Fruit fly (Drosophila melanogaster) whole organism, embryonic: ENCODE results near the gene Acn.
A peak's percentile ranks its signal among the peaks of the same experiment; 100 is the strongest.

Experiments used
- ATbp ChIP-seq: fragments of 200-800 bp; sonication (Bioruptor generic); optimal IDR thresholded peaks from 2 replicates; lab custom pipeline; 2017; ENCODE audit warnings: missing biosample characterization, mild to moderate bottlenecking, missing genetic modification characterization, missing genetic modification reagents
- Ada2b ChIP-seq: fragments of 200-800 bp; sonication (Bioruptor generic); IDR thresholded peaks from 2 replicates; pipeline ENCODE4 v1.3.6; 2022; ENCODE audit warnings: missing biosample characterization, missing genetic modification characterization
- Awh ChIP-seq: fragments of 200-800 bp; sonication (Bioruptor generic); IDR thresholded peaks from 2 replicates; pipeline ENCODE4, ENCODE4 v1.3.6; 2022; ENCODE audit warnings: missing biosample characterization, missing genetic modification characterization
- CG10543 ChIP-seq: fragments of 200-800 bp; sonication (Bioruptor generic); optimal IDR thresholded peaks from 3 replicates; lab custom pipeline; 2017; ENCODE audit warnings: missing biosample characterization, mild to moderate bottlenecking, missing genetic modification characterization, moderate library complexity
- CG10959 ChIP-seq: fragments of 200-800 bp; sonication (Bioruptor generic); IDR thresholded peaks from 2 replicates; pipeline ENCODE4 v1.3.6; 2022; ENCODE audit warnings: missing biosample characterization, missing genetic modification characterization
- CG13894 ChIP-seq: fragments of 200-800 bp; sonication (Bioruptor generic); optimal IDR thresholded peaks from 3 replicates; lab custom pipeline; 2018; ENCODE audit warnings: missing biosample characterization, mild to moderate bottlenecking, missing genetic modification characterization, moderate library complexity
- CG15514 ChIP-seq: fragments of 200-800 bp; sonication (Bioruptor generic); optimal IDR thresholded peaks from 3 replicates; lab custom pipeline; 2017; ENCODE audit warnings: missing biosample characterization, missing genetic modification characterization, mild to moderate bottlenecking, moderate library complexity, missing genetic modification reagents
- CG18476 ChIP-seq: fragments of 200-800 bp; sonication (Bioruptor generic); optimal IDR thresholded peaks from 2 replicates; lab custom pipeline; 2016; ENCODE audit warnings: missing biosample characterization, mild to moderate bottlenecking, missing genetic modification characterization
- CG18764 ChIP-seq: fragments of 200-800 bp; sonication (Bioruptor generic); optimal IDR thresholded peaks from 3 replicates; lab custom pipeline; 2016; ENCODE audit warnings: missing biosample characterization, missing genetic modification characterization
- CG2199 ChIP-seq: fragments of 200-800 bp; sonication (Bioruptor generic); IDR thresholded peaks from 3 replicates; pipeline ENCODE4 v1.3.6; 2022; ENCODE audit warnings: missing biosample characterization, missing genetic modification characterization
- CG31441 ChIP-seq: fragments of 200-800 bp; sonication (Bioruptor generic); IDR thresholded peaks from 2 replicates; pipeline ENCODE4 v1.3.6; 2022; ENCODE audit warnings: missing biosample characterization, missing genetic modification characterization
- CG3163 ChIP-seq: fragments of 200-800 bp; sonication (Bioruptor generic); optimal IDR thresholded peaks from 3 replicates; lab custom pipeline; 2016; ENCODE audit warnings: missing biosample characterization, missing genetic modification characterization
- CG34422 ChIP-seq: fragments of 200-800 bp; sonication (Bioruptor generic); IDR thresholded peaks from 3 replicates; pipeline ENCODE4 v1.3.6; 2022; ENCODE audit warnings: missing biosample characterization, missing genetic modification characterization
- CG4730 ChIP-seq: fragments of 200-800 bp; sonication (Bioruptor generic); IDR thresholded peaks from 2 replicates; pipeline ENCODE4 v1.3.6; 2022; ENCODE audit warnings: missing biosample characterization, missing genetic modification characterization
- CG6175 ChIP-seq: fragments of 200-800 bp; sonication (Bioruptor generic); IDR thresholded peaks from 3 replicates; pipeline ENCODE4 v1.3.6; 2022; ENCODE audit warnings: missing biosample characterization, missing genetic modification characterization
- CG6765 ChIP-seq: fragments of 200-800 bp; sonication (Bioruptor generic); optimal IDR thresholded peaks from 3 replicates; lab custom pipeline; 2017; ENCODE audit warnings: missing biosample characterization, mild to moderate bottlenecking, missing genetic modification characterization
- CG7786 ChIP-seq: fragments of 200-800 bp; sonication (Bioruptor generic); optimal IDR thresholded peaks from 2 replicates; lab custom pipeline; 2016; ENCODE audit warnings: missing biosample characterization, missing genetic modification characterization
- CG9437 ChIP-seq: fragments of 200-800 bp; sonication (Bioruptor generic); optimal IDR thresholded peaks from 2 replicates; lab custom pipeline; 2018; ENCODE audit warnings: missing biosample characterization, mild to moderate bottlenecking, missing genetic modification characterization
- CG9727 ChIP-seq: fragments of 200-800 bp; sonication (Bioruptor generic); optimal IDR thresholded peaks from 3 replicates; lab custom pipeline; 2017; ENCODE audit warnings: missing biosample characterization, mild to moderate bottlenecking, missing genetic modification characterization
- CG9932 ChIP-seq: fragments of 200-800 bp; sonication (Bioruptor generic); IDR thresholded peaks from 2 replicates; pipeline ENCODE4 v1.3.6; 2022; ENCODE audit warnings: missing biosample characterization, missing genetic modification characterization
- CHES-1-like ChIP-seq: fragments of 200-800 bp; sonication (Bioruptor generic); optimal IDR thresholded peaks from 2 replicates; lab custom pipeline; 2016; ENCODE audit warnings: missing biosample characterization, missing genetic modification characterization
- Dp ChIP-seq: fragments of 200-800 bp; sonication (Bioruptor generic); optimal IDR thresholded peaks from 2 replicates; lab custom pipeline; 2018; ENCODE audit warnings: missing biosample characterization, mild to moderate bottlenecking, missing genetic modification characterization, moderate library complexity
- ERR ChIP-seq: fragments of 200-800 bp; sonication (Bioruptor generic); optimal IDR thresholded peaks from 2 replicates; lab custom pipeline; 2016; ENCODE audit warnings: missing biosample characterization, missing genetic modification characterization
- Fer2 ChIP-seq: fragments of 200-800 bp; sonication (Bioruptor generic); optimal IDR thresholded peaks from 2 replicates; lab custom pipeline; 2018; ENCODE audit warnings: missing biosample characterization, mild to moderate bottlenecking, missing genetic modification characterization, moderate library complexity
- GATAe ChIP-seq: fragments of 200-800 bp; sonication (Bioruptor generic); conservative IDR thresholded peaks from 2 replicates; pipeline ENCODE4 v1.3.6; 2022; ENCODE audit warnings: missing biosample characterization, missing genetic modification characterization
- Hsf ChIP-seq: fragments of 200-800 bp; sonication (Bioruptor generic); optimal IDR thresholded peaks from 3 replicates; lab custom pipeline; 2016; ENCODE audit warnings: missing biosample characterization, missing genetic modification characterization
- Jarid2 ChIP-seq: fragments of 200-800 bp; sonication (Bioruptor generic); optimal IDR thresholded peaks from 3 replicates; lab custom pipeline; 2017; ENCODE audit warnings: mild to moderate bottlenecking, missing biosample characterization, missing genetic modification reagents, missing genetic modification characterization
- MESR4 ChIP-seq: fragments of 200-800 bp; sonication (Bioruptor generic); optimal IDR thresholded peaks from 2 replicates; lab custom pipeline; 2018; ENCODE audit warnings: missing biosample characterization, mild to moderate bottlenecking, missing genetic modification characterization, moderate library complexity
- Med ChIP-seq: fragments of 200-800 bp; sonication (Bioruptor generic); peaks from one replicate; lab custom pipeline; 2016; ENCODE audit warnings: missing biosample characterization, missing genetic modification characterization, mild to moderate bottlenecking, inconsistent platforms, moderate library complexity
- Opbp ChIP-seq: fragments of 200-800 bp; sonication (Bioruptor generic); IDR thresholded peaks from 3 replicates; pipeline ENCODE4 v1.3.6; 2022; ENCODE audit warnings: missing biosample characterization, missing genetic modification characterization; ENCODE audit not compliant: partially characterized antibody
- Xbp1 ChIP-seq: fragments of 200-800 bp; sonication (Bioruptor generic); optimal IDR thresholded peaks from 3 replicates; lab custom pipeline; 2016; ENCODE audit warnings: missing biosample characterization, mild to moderate bottlenecking, missing genetic modification characterization
- YL-1 ChIP-seq: fragments of 200-800 bp; sonication (Bioruptor generic); optimal IDR thresholded peaks from 3 replicates; lab custom pipeline; 2017; ENCODE audit warnings: missing biosample characterization, mild to moderate bottlenecking, missing genetic modification characterization
- bcd ChIP-seq: fragments of 200-800 bp; sonication (Bioruptor generic); optimal IDR thresholded peaks from 2 replicates; lab custom pipeline; 2017; ENCODE audit warnings: missing biosample characterization, mild to moderate bottlenecking, missing genetic modification characterization
- bigmax ChIP-seq: fragments of 200-800 bp; sonication (Bioruptor generic); optimal IDR thresholded peaks from 2 replicates; lab custom pipeline; 2018; ENCODE audit warnings: missing biosample characterization, mild to moderate bottlenecking, missing genetic modification characterization
- chif ChIP-seq, 2 experiments: fragments of 200-800 bp; sonication (Bioruptor generic); optimal IDR thresholded peaks; 3 replicates each; lab custom pipeline; 2016; ENCODE audit warnings: missing biosample characterization in 2 of 2, missing genetic modification characterization in 2 of 2
- dmrt11E ChIP-seq: fragments of 200-800 bp; sonication (Bioruptor generic); optimal IDR thresholded peaks from 3 replicates; lab custom pipeline; 2018; ENCODE audit warnings: missing biosample characterization, mild to moderate bottlenecking, missing genetic modification characterization, moderate library complexity
- gce ChIP-seq: fragments of 200-800 bp; sonication (Bioruptor generic); IDR thresholded peaks from 3 replicates; pipeline ENCODE4 v1.3.6; 2022; ENCODE audit warnings: missing biosample characterization, missing genetic modification characterization
- gcm ChIP-seq: fragments of 200-800 bp; sonication (Bioruptor generic); optimal IDR thresholded peaks from 2 replicates; lab custom pipeline; 2019; ENCODE audit warnings: missing biosample characterization, mild to moderate bottlenecking, missing genetic modification characterization, moderate library complexity
- gfzf ChIP-seq: fragments of 200-800 bp; sonication (Bioruptor generic); optimal IDR thresholded peaks from 2 replicates; lab custom pipeline; 2016; ENCODE audit warnings: missing biosample characterization, mild to moderate bottlenecking, missing genetic modification characterization, moderate library complexity
- gsb-n ChIP-seq: fragments of 200-800 bp; sonication (Bioruptor generic); optimal IDR thresholded peaks from 3 replicates; lab custom pipeline; 2018; ENCODE audit warnings: missing biosample characterization, mild to moderate bottlenecking, missing genetic modification characterization
- hth ChIP-seq: fragments of >200 bp; optimal IDR thresholded peaks from 2 replicates; lab custom pipeline; 2017; ENCODE audit warnings: inconsistent platforms
- onecut ChIP-seq: fragments of 200-800 bp; sonication (Bioruptor generic); IDR thresholded peaks from 2 replicates; pipeline ENCODE4 v1.3.6; 2022; ENCODE audit warnings: missing biosample characterization, missing genetic modification characterization
- pb ChIP-seq: fragments of 200-800 bp; sonication (Bioruptor generic); optimal IDR thresholded peaks from 3 replicates; lab custom pipeline; 2016; ENCODE audit warnings: missing biosample characterization, missing genetic modification characterization
- pros ChIP-seq: fragments of 200-800 bp; sonication (Bioruptor generic); optimal IDR thresholded peaks from 3 replicates; lab custom pipeline; 2019; ENCODE audit warnings: missing biosample characterization, mild to moderate bottlenecking, missing genetic modification characterization, moderate library complexity
- run ChIP-seq: fragments of 200-800 bp; sonication (Bioruptor generic); optimal IDR thresholded peaks from 3 replicates; lab custom pipeline; 2018; ENCODE audit warnings: missing biosample characterization, mild to moderate bottlenecking, missing genetic modification characterization
- sna ChIP-seq: fragments of 200-800 bp; sonication (Bioruptor generic); IDR thresholded peaks from 2 replicates; pipeline ENCODE4 v1.3.6; 2022; ENCODE audit warnings: missing biosample characterization, missing genetic modification characterization; ENCODE audit not compliant: partially characterized antibody
- tll ChIP-seq, 2 experiments: fragments of 200-800 bp in 1 of 2; fragments of >200 bp in 1 of 2; sonication (Bioruptor generic) in 1 of 2; optimal IDR thresholded peaks; 2 replicates each; lab custom pipeline; 2017 to 2019; ENCODE audit warnings: missing biosample characterization in 2 of 2, missing genetic modification characterization in 2 of 2, mild to moderate bottlenecking in 1 of 2, moderate library complexity in 1 of 2
- tna ChIP-seq: fragments of 200-800 bp; sonication (Bioruptor generic); IDR thresholded peaks from 2 replicates; pipeline ENCODE4 v1.3.6; 2022; ENCODE audit warnings: missing biosample characterization, missing genetic modification characterization; ENCODE audit not compliant: partially characterized antibody
- zfh2 ChIP-seq: fragments of 200-800 bp; sonication (Bioruptor generic); optimal IDR thresholded peaks from 2 replicates; lab custom pipeline; 2016; ENCODE audit warnings: missing biosample characterization, missing genetic modification characterization

Acn gene

DNA sequence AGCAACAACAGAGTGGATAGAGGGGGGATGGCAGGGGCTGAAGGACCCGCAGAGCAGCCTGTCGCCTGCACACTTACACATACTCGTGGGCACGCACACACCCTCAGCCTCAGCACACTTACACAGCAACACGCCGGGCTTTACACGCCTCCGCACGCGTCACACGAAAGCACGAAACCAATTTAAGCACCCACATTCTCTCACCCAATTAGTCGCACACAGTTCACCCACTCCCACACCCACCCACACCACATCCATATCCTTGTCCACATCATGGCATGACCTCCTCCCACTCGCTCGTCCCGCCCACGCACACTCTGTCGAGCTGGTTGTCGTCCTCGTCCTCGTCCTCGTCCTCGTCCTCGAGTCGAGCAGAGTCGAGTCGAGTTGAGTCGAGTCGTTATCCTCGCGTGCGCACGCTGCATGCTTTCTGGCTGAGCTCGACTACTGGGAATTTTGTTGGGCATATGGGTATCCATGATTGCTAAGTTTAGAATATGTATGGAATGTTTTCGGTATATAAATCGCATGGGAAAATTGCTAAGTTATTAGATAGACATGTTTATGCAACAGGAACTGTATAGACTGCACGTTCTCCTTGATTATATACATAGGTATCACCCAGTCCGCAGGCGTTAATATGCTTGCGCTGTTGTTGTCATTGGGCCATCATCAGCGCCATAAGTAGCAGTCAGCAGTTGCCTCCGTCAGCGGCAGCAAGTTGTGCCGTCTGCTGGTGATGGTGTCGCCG is 33.1 kb upstream of the Acn start (continued):
- TF ChIP-seq Fer2 (no peak), Opbp (no peak), Hsf (GFP tag; lab: Kevin White, UChicago) (peak; percentile 78), gfzf (GFP tag; lab: Kevin White, UChicago) (no peak), Med (peak; percentile 98), CG4730 (GFP tag; lab: Robert Waterston, UW) (peak; percentile 81), CG6175 (GFP tag; lab: Robert Waterston, UW) (peak; percentile 78), CHES-1-like (peak; percentile 80), gce (GFP tag; lab: Robert Waterston, UW) (peak; percentile 76), tna (GFP tag; lab: Robert Waterston, UW) (no peak), tll (GFP tag; optimal IDR thresholded peaks at IDR 0.05; lab: Kevin White, UChicago) (no peak), ATbp (GFP tag; lab: Kevin White, UChicago) (peak; percentile 78), CG3163 (GFP tag; lab: Kevin White, UChicago) (peak; percentile 44), zfh2 (peak; percentile 69), CG9932 (GFP tag; lab: Robert Waterston, UW) (peak; percentile 74), ERR (GFP tag; lab: Kevin White, UChicago) (peak; percentile 67), CG9437 (GFP tag; lab: Kevin White, UChicago) (peak; percentile 65), hth (lab: Kevin White, UChicago) (no peak), YL-1 (no peak), dmrt11E (tag; lab: Kevin White, UChicago) (peak; percentile 30), gsb-n (peak; percentile 58), Awh (GFP tag; lab: Robert Waterston, UW) (peak; percentile 76), Ada2b (peak; percentile 83), Xbp1 (GFP tag; lab: Kevin White, UChicago) (peak; percentile 84), CG2199 (0 out of 3 replicates have a peak, but pooled peaks have one; percentile 52), CG31441 (GFP tag; lab: Robert Waterston, UW) (peak; percentile 80), bcd (GFP tag; lab: Kevin White, UChicago) (peak; percentile 84), CG13894 (tag; lab: Kevin White, UChicago) (peak; percentile 87), gcm (GFP tag; lab: Kevin White, UChicago) (peak; percentile 19), Dp (GFP tag; lab: Kevin White, UChicago) (no peak), CG9727 (GFP tag; lab: Kevin White, UChicago) (peak; percentile 82), CG18764 (GFP tag; lab: Kevin White, UChicago) (peak; percentile 37), MESR4 (no peak), onecut (GFP tag; lab: Robert Waterston, UW) (peak; percentile 59), CG10959 (no peak), bigmax (GFP tag; lab: Kevin White, UChicago) (no peak), pb (GFP tag; lab: Kevin White, UChicago) (peak; percentile 77), GATAe (0 out of 2 replicates have a peak, but pooled peaks have one; percentile 15), pros (GFP tag; lab: Kevin White, UChicago) (no peak), CG7786 (peak; percentile 85), Jarid2 (peak; percentile 28), CG6765 (GFP tag; lab: Kevin White, UChicago) (peak; percentile 8), sna (GFP tag; lab: Robert Waterston, UW) (no peak), CG34422 (peak; percentile 86), chif (GFP tag; optimal IDR thresholded peaks at IDR 0.05; lab: Kevin White, UChicago) (peak; percentile 58 to 73), run (tag; lab: Kevin White, UChicago) (peak; percentile 33), CG10543 (GFP tag; lab: Kevin White, UChicago) (peak; percentile 73), CG18476 (peak; percentile 73), CG15514 (peak; percentile 63)
